Worm (Caenorhabditis elegans) whole organism, L4 larva: ENCODE data around the gene R05A10.4.

Source experiments
- F10B5.3 ChIP-seq: sonication (generic microtip); optimal IDR thresholded peaks from 2 replicates; lab custom pipeline; 2016; ENCODE audit warnings: mild to moderate bottlenecking, missing genetic modification characterization, missing compliant biosample characterization
- F37D6.2 ChIP-seq: sonication (generic microtip); optimal IDR thresholded peaks from 2 replicates; lab custom pipeline; 2016; ENCODE audit warnings: mild to moderate bottlenecking, missing genetic modification characterization, missing compliant biosample characterization
- R02D3.7 ChIP-seq: fragments of 150-350 bp; sonication (generic microtip); optimal IDR thresholded peaks from 3 replicates; lab custom pipeline; 2014; ENCODE audit warnings: missing biosample characterization, missing genetic modification characterization
- T20F7.1 ChIP-seq: fragments of 200-800 bp; sonication (Bioruptor generic); optimal IDR thresholded peaks from 2 replicates; lab custom pipeline; 2018; ENCODE audit warnings: mild to moderate bottlenecking, missing genetic modification characterization, missing compliant biosample characterization
- Y48G9A.11 ChIP-seq: fragments of 200-800 bp; sonication (Bioruptor generic); IDR thresholded peaks from 2 replicates; pipeline ENCODE4 v1.3.6; 2022; ENCODE audit warnings: missing genetic modification reagents, missing genetic modification characterization, missing compliant biosample characterization
- Y75B8A.6 ChIP-seq: fragments of 200-800 bp; sonication (Bioruptor generic); IDR thresholded peaks from 2 replicates; pipeline ENCODE4 v1.3.6; 2022; ENCODE audit warnings: missing genetic modification reagents, missing genetic modification characterization, missing compliant biosample characterization
- aha-1 ChIP-seq: fragments of 150-350 bp; peaks from one replicate; lab custom pipeline; 2014; ENCODE audit warnings: missing biosample characterization, missing genetic modification characterization
- ceh-28 ChIP-seq: fragments of 150-350 bp; optimal IDR thresholded peaks from 2 replicates; lab custom pipeline; 2014; ENCODE audit warnings: missing biosample characterization, missing genetic modification reagents, missing genetic modification characterization
- ceh-32 ChIP-seq: sonication (generic microtip); optimal IDR thresholded peaks from 2 replicates; lab custom pipeline; 2016; ENCODE audit warnings: mild to moderate bottlenecking, missing genetic modification characterization, missing compliant biosample characterization; ENCODE audit not compliant: poor library complexity
- ceh-44 ChIP-seq: fragments of 200-800 bp; sonication (Bioruptor generic); IDR thresholded peaks from 2 replicates; pipeline ENCODE4 v1.3.6; 2022; ENCODE audit warnings: missing genetic modification reagents, missing genetic modification characterization, missing compliant biosample characterization
- ces-1 ChIP-seq: fragments of 150-350 bp; sonication (generic microtip); optimal IDR thresholded peaks from 4 replicates; lab custom pipeline; 2014; ENCODE audit warnings: missing biosample characterization, missing genetic modification reagents, missing genetic modification characterization
- dmd-6 ChIP-seq: fragments of 200-800 bp; sonication (Bioruptor generic); IDR thresholded peaks from 2 replicates; pipeline ENCODE4 v1.3.6; 2022; ENCODE audit warnings: missing genetic modification reagents, missing genetic modification characterization, missing compliant biosample characterization
- dmd-8 ChIP-seq: fragments of 200-800 bp; sonication (Bioruptor generic); IDR thresholded peaks from 2 replicates; pipeline ENCODE4 v1.3.6; 2022; ENCODE audit warnings: missing genetic modification characterization, missing compliant biosample characterization
- fos-1 ChIP-seq: fragments of 150-350 bp; optimal IDR thresholded peaks from 2 replicates; lab custom pipeline; 2014; ENCODE audit warnings: missing biosample characterization, missing genetic modification characterization
- hif-1 ChIP-seq, 2 experiments: sonication (generic microtip); optimal IDR thresholded peaks; 2 replicates each; lab custom pipeline; 2016 to 2017; ENCODE audit warnings: missing compliant biosample characterization in 2 of 2, missing genetic modification characterization in 2 of 2, missing genetic modification reagents in 2 of 2, missing genotype in 2 of 2, mild to moderate bottlenecking in 1 of 2
- hmg-1.1 ChIP-seq: fragments of 200-800 bp; sonication (Bioruptor generic); IDR thresholded peaks from 2 replicates; pipeline ENCODE4 v1.3.6; 2022; ENCODE audit warnings: missing genetic modification reagents, missing genetic modification characterization, missing compliant biosample characterization
- lim-7 ChIP-seq: fragments of 200-800 bp; sonication (Bioruptor generic); IDR thresholded peaks from 2 replicates; pipeline ENCODE4 v1.3.6; 2022; ENCODE audit warnings: missing genetic modification characterization, missing compliant biosample characterization
- lin-1 ChIP-seq: fragments of 200-800 bp; sonication (Bioruptor generic); IDR thresholded peaks from 2 replicates; pipeline ENCODE4 v1.3.6; 2022; ENCODE audit warnings: missing genetic modification reagents, missing genetic modification characterization, missing compliant biosample characterization
- lin-13 ChIP-seq: fragments of 150-350 bp; optimal IDR thresholded peaks from 2 replicates; lab custom pipeline; 2014; ENCODE audit warnings: missing biosample characterization, missing genetic modification reagents, missing genetic modification characterization
- lin-38 ChIP-seq: fragments of 200-800 bp; sonication (Bioruptor generic); IDR thresholded peaks from 2 replicates; pipeline ENCODE4 v1.3.6; 2022; ENCODE audit warnings: missing genetic modification reagents, missing genetic modification characterization, missing compliant biosample characterization
- lin-39 ChIP-seq: fragments of 150-350 bp; optimal IDR thresholded peaks from 2 replicates; lab custom pipeline; 2014; ENCODE audit warnings: missing biosample characterization, missing genetic modification reagents, missing genetic modification characterization
- mdt-29 ChIP-seq: fragments of 200-800 bp; sonication (Bioruptor generic); IDR thresholded peaks from 2 replicates; pipeline ENCODE4 v1.3.6; 2022; ENCODE audit warnings: missing genetic modification reagents, missing genetic modification characterization, missing compliant biosample characterization
- mep-1 ChIP-seq: fragments of 150-350 bp; sonication (generic microtip); optimal IDR thresholded peaks from 3 replicates; lab custom pipeline; 2014; ENCODE audit warnings: missing biosample characterization, missing genetic modification characterization
- nhr-10 ChIP-seq: fragments of 150-350 bp; optimal IDR thresholded peaks from 2 replicates; lab custom pipeline; 2014; ENCODE audit warnings: missing biosample characterization, missing genetic modification characterization
- nhr-111 ChIP-seq: fragments of 200-800 bp; sonication (Bioruptor generic); optimal IDR thresholded peaks from 2 replicates; lab custom pipeline; 2018; ENCODE audit warnings: mild to moderate bottlenecking, missing genetic modification characterization, missing compliant biosample characterization
- nhr-237 ChIP-seq: sonication (generic microtip); optimal IDR thresholded peaks from 2 replicates; lab custom pipeline; 2017; ENCODE audit warnings: missing biosample characterization, missing genetic modification characterization
- nhr-28 ChIP-seq: fragments of 150-350 bp; optimal IDR thresholded peaks from 2 replicates; lab custom pipeline; 2014; ENCODE audit warnings: missing biosample characterization, missing genetic modification characterization
- nhr-48 ChIP-seq: sonication (generic microtip); optimal IDR thresholded peaks from 2 replicates; lab custom pipeline; 2016; ENCODE audit warnings: mild to moderate bottlenecking, missing genetic modification characterization, missing compliant biosample characterization
- pha-4 ChIP-seq, 2 experiments: fragments of 150-350 bp in 1 of 2; fragments of 200-800 bp in 1 of 2; sonication (Bioruptor generic) in 1 of 2; IDR thresholded peaks in 1 of 2; optimal IDR thresholded peaks in 1 of 2; 2 replicates each; pipeline versions ENCODE4 v1.3.6 to Lab custom; 2014 to 2022; ENCODE audit warnings: missing genetic modification characterization in 2 of 2, missing genetic modification reagents in 2 of 2, missing biosample characterization in 1 of 2, missing compliant biosample characterization in 1 of 2
- php-3 ChIP-seq: fragments of 200-800 bp; sonication (Bioruptor generic); IDR thresholded peaks from 2 replicates; pipeline ENCODE4 v1.3.6; 2022; ENCODE audit warnings: missing genetic modification reagents, missing genetic modification characterization, missing compliant biosample characterization
- rbr-2 ChIP-seq: sonication (generic microtip); optimal IDR thresholded peaks from 2 replicates; lab custom pipeline; 2016; ENCODE audit warnings: missing genotype, missing genetic modification characterization, missing compliant biosample characterization
- saeg-2 ChIP-seq: fragments of 200-800 bp; sonication (Bioruptor generic); IDR thresholded peaks from 2 replicates; pipeline ENCODE4 v1.3.6; 2022; ENCODE audit warnings: missing genetic modification reagents, missing genetic modification characterization, missing compliant biosample characterization
- set-16 ChIP-seq: fragments of 200-800 bp; sonication (Bioruptor generic); IDR thresholded peaks from 2 replicates; pipeline ENCODE4 v1.3.6; 2022; ENCODE audit warnings: missing genetic modification reagents, missing genetic modification characterization, missing compliant biosample characterization
- snpc-1.2 ChIP-seq: fragments of 200-800 bp; sonication (Bioruptor generic); IDR thresholded peaks from 2 replicates; pipeline ENCODE4 v1.3.6; 2022; ENCODE audit warnings: missing genetic modification reagents, missing genetic modification characterization, missing compliant biosample characterization
- snpc-4 ChIP-seq: fragments of 150-350 bp; optimal IDR thresholded peaks from 2 replicates; lab custom pipeline; 2014; ENCODE audit warnings: missing biosample characterization, missing genetic modification characterization
- tra-1 ChIP-seq: fragments of 200-800 bp; sonication (Bioruptor generic); IDR thresholded peaks from 2 replicates; pipeline ENCODE4 v1.3.6; 2022; ENCODE audit warnings: missing genetic modification reagents, missing genetic modification characterization, missing compliant biosample characterization
- unc-39 ChIP-seq: sonication (generic microtip); optimal IDR thresholded peaks from 2 replicates; lab custom pipeline; 2017; ENCODE audit warnings: missing biosample characterization, missing genetic modification characterization
- zfp-2 ChIP-seq: sonication (generic microtip); optimal IDR thresholded peaks from 2 replicates; lab custom pipeline; 2016; ENCODE audit warnings: mild to moderate bottlenecking, missing genetic modification characterization, missing compliant biosample characterization

R05A10.4 gene

DNA sequence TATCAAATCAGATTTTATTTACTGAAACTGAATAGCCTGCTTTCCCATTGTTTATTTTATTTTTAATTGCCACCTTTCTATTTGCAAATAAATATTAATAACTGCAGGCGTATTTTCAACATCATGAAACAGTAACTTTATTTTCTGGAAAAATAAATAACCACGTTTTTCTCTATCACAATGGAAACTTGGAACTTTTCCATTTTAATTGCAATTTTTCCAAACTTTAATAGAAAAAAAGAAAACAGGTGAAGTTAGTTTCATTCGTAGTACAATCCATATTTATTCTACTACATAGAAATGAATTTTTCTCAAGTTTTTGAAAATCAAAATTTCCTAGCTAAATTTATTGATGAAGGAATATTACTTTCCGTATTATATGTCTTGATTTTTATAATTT is 43.2 kb upstream of the R05A10.4 start, which contains the start of gene srz-42:
TSS of gene srz-42 (plus strand) at position 301 of the 400 bp plus-strand sequence.
- TF ChIP-seq zfp-2 (tag; lab: Kevin White, UChicago) (no peak), F37D6.2 (tag; lab: Kevin White, UChicago) (no peak), R02D3.7 (tag; lab: Kevin White, UChicago) (no peak), lin-13 (GFP tag; lab: Kevin White, UChicago) (no peak), ceh-44 (GFP tag; lab: Robert Waterston, UW) (no peak), T20F7.1 (no peak), lin-1 (GFP tag; lab: Robert Waterston, UW) (no peak)
- TF ChIP-seq, all 104 proteins: peak for 0

ce11 chrIV:14131770-14132169 is 40.5 kb upstream of the R05A10.4 start, which contains the start of gene srz-59:
TSS of gene srz-59 (plus strand) at chrIV:14132070.
- no peak for TF ChIP-seq nhr-28 (tag; lab: Kevin White, UChicago)
- no peak for TF ChIP-seq unc-39
- no peak for TF ChIP-seq F10B5.3
- no peak for TF ChIP-seq dmd-6
- TF ChIP-seq mep-1 = no peak
- no peak for TF ChIP-seq mdt-29 (GFP tag; lab: Robert Waterston, UW)
- TF ChIP-seq hif-1 (tag; optimal IDR thresholded peaks at IDR 0.05; lab: Kevin White, UChicago) = no peak
- no peak for TF ChIP-seq nhr-237 (tag; lab: Kevin White, UChicago)
- TF ChIP-seq ceh-32 = no peak
- TF ChIP-seq hmg-1.1 (GFP tag; lab: Robert Waterston, UW) = no peak
- no peak for TF ChIP-seq dmd-8 (GFP tag; lab: Robert Waterston, UW)
- TF ChIP-seq pha-4 (GFP tag; IDR thresholded peaks at IDR 0.05; lab: Robert Waterston, UW) = no peak
- TF ChIP-seq pha-4 (tag; optimal IDR thresholded peaks at IDR 0.05; lab: Kevin White, UChicago) = no peak
- no peak for TF ChIP-seq ces-1 (GFP tag; lab: Kevin White, UChicago)
- TF ChIP-seq nhr-48 (tag; lab: Kevin White, UChicago) = no peak
- TF ChIP-seq php-3 = no peak
- TF ChIP-seq lin-38 (GFP tag; lab: Robert Waterston, UW) = no peak
- no peak for TF ChIP-seq Y48G9A.11 (GFP tag; lab: Robert Waterston, UW)
- TF ChIP-seq, all 104 proteins: peak for 0

ce11 chrIV:14133400-14133799 is 38.9 kb upstream of the R05A10.4 start:
- TF ChIP-seq saeg-2 (GFP tag; lab: Robert Waterston, UW) (no peak), aha-1 (tag; lab: Kevin White, UChicago) (peak; percentile 92)

- TF ChIP-seq pha-4 (GFP tag; IDR thresholded peaks at IDR 0.05; lab: Robert Waterston, UW) = no peak
- no peak for TF ChIP-seq pha-4 (tag; optimal IDR thresholded peaks at IDR 0.05; lab: Kevin White, UChicago)
- TF ChIP-seq nhr-10 (tag; lab: Kevin White, UChicago) = no peak
- no peak for TF ChIP-seq rbr-2 (tag; lab: Kevin White, UChicago)
- no peak for TF ChIP-seq dmd-8 (GFP tag; lab: Robert Waterston, UW)
- no peak for TF ChIP-seq dmd-6
These were observed 35.2 kb upstream of the R05A10.4 start, which contains the start of gene srz-31 for ce11 chrIV:14137063-14137462. TSS of gene srz-31 (plus strand) at chrIV:14137363.

ce11 chrIV:14143042-14143441 is 29.2 kb upstream of the R05A10.4 start:
- TF ChIP-seq snpc-1.2 (GFP tag; lab: Robert Waterston, UW) (peak; percentile 70), snpc-4 (tag; lab: Kevin White, UChicago) (no peak)

DNA sequence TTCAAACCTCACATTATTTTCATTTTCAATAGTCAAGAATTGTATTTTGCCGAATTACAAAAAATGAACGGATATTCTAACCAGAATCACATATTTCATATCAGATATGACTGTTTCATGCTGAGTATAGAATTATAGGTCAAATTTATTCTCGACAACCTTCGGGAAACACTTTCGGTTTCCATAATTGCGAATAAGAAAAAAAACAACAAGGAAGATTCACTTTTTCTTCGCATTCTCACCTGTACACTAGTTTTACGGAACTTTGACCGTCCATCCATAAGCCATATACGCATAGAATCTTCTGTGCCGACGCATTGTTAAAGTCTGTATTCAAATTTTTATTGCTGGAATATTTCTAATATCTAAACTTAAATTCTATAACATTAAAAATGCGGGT is 26.7 kb upstream of the R05A10.4 start, which contains the start of gene oac-37:
TSS of gene oac-37 (plus strand) at position 301 of the 400 bp plus-strand sequence.
- TF ChIP-seq ces-1 (GFP tag; lab: Kevin White, UChicago) = no peak
- TF ChIP-seq zfp-2 (tag; lab: Kevin White, UChicago) = no peak
- no peak for TF ChIP-seq lim-7 (GFP tag; lab: Robert Waterston, UW)
- no peak for TF ChIP-seq set-16 (GFP tag; lab: Robert Waterston, UW)
- TF ChIP-seq R02D3.7 (tag; lab: Kevin White, UChicago) = no peak
- no peak for TF ChIP-seq fos-1
- no peak for TF ChIP-seq nhr-111
- TF ChIP-seq ceh-28 (tag; lab: Kevin White, UChicago) = no peak
- TF ChIP-seq hmg-1.1 (GFP tag; lab: Robert Waterston, UW) = no peak
- no peak for TF ChIP-seq lin-39 (tag; lab: Kevin White, UChicago)
- TF ChIP-seq Y75B8A.6 (GFP tag; lab: Robert Waterston, UW) = no peak
- TF ChIP-seq tra-1 (GFP tag; lab: Robert Waterston, UW) = no peak
